Fruit fly (Drosophila melanogaster): ENCODE results near the gene pie.

The pie gene

DNA sequence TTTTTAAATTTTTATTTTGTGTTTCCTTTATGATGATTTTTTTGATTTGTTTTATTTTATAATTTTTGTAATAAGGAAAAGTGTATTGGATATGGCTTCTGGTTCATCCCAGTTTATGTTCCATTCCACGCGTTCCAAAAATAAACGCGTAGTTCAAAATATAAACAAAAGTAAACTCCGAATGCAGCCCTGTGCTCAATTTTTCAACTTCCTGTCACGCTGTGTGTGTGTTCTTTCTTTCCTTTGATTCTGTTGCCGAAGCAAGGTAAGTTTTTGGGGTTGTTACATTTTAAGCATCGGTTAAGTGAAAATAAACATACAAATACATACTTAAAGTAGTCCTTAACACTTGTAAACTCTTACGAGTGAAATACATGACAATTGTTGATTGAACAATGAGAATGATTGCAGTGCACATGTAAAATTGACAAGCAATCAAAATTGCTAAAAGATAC lies 14.4 kb downstream of the pie start, which contains the start of the genes Ip259 and RpS27A (continued):
- no peak for TF ChIP-seq CTCF (GFP tag; optimal IDR thresholded peaks at IDR 0.05)
- peak; percentile 53; the same call in 1 of the 3 replicates for TF ChIP-seq so (GFP tag; IDR thresholded peaks at IDR 0.05)
- TF ChIP-seq nau (GFP tag; optimal IDR thresholded peaks at IDR 0.05), result peak; percentile 69
- peak; percentile 65 for TF ChIP-seq her (GFP tag; optimal IDR thresholded peaks at IDR 0.05)
- no peak for TF ChIP-seq Dp (GFP tag; optimal IDR thresholded peaks at IDR 0.05)
- TF ChIP-seq CG10979 (tag; optimal IDR thresholded peaks at IDR 0.05), result peak; percentile 57
- TF ChIP-seq ase (GFP tag; IDR thresholded peaks at IDR 0.05), result peak; percentile 65; the same call in 2 of the 3 replicates
- TF ChIP-seq CG12744 (GFP tag; optimal IDR thresholded peaks at IDR 0.05), result peak; percentile 55
- TF ChIP-seq CG32772 (GFP tag; IDR thresholded peaks at IDR 0.05), result no peak; the same call in 1 of the 2 replicates
- TF ChIP-seq CG7963 (GFP tag; IDR thresholded peaks at IDR 0.05; ENCODE audit: partially characterized antibody), result no peak
- TF ChIP-seq CG4424 (GFP tag; optimal IDR thresholded peaks at IDR 0.05), result peak; percentile 70
- no peak for TF ChIP-seq CG3726 (GFP tag; IDR thresholded peaks at IDR 0.05)
- TF ChIP-seq CG3407 (GFP tag; optimal IDR thresholded peaks at IDR 0.05), result peak; percentile 70
- peak; percentile 79 for TF ChIP-seq CG13296 (GFP tag; optimal IDR thresholded peaks at IDR 0.05)
- TF ChIP-seq CG8089 (GFP tag; optimal IDR thresholded peaks at IDR 0.05), result peak; percentile 85
- no peak for TF ChIP-seq Xrp1 (GFP tag; IDR thresholded peaks at IDR 0.05)
- no peak for TF ChIP-seq CG13894 (tag; optimal IDR thresholded peaks at IDR 0.05)
- TF ChIP-seq bbx (GFP tag; IDR thresholded peaks at IDR 0.05; ENCODE audit: partially characterized antibody), result peak; percentile 34; the same call in 1 of the 2 replicates
- TF ChIP-seq hkb (optimal IDR thresholded peaks at IDR 0.05), result no peak
- TF ChIP-seq hkb (GFP tag; IDR thresholded peaks at IDR 0.05), result peak; percentile 68
- peak; percentile 54; the same call in 1 of the 2 replicates for TF ChIP-seq wdn (GFP tag; IDR thresholded peaks at IDR 0.05)
- no peak for TF ChIP-seq Blimp-1 (GFP tag; optimal IDR thresholded peaks at IDR 0.05)
- peak; percentile 46 for TF ChIP-seq CG5180 (GFP tag; optimal IDR thresholded peaks at IDR 0.05)
- TF ChIP-seq Opbp (GFP tag; IDR thresholded peaks at IDR 0.05; ENCODE audit: partially characterized antibody), result no peak; the same call in 2 of the 3 replicates
- no peak for TF ChIP-seq dmrt99B (tag; optimal IDR thresholded peaks at IDR 0.05)
- peak; percentile 6 for TF ChIP-seq Hmx (GFP tag; optimal IDR thresholded peaks at IDR 0.05)
- peak; percentile 47 for TF ChIP-seq Atf-2 (GFP tag; optimal IDR thresholded peaks at IDR 0.05)
- no peak for TF ChIP-seq cg (GFP tag; optimal IDR thresholded peaks at IDR 0.05)
- TF ChIP-seq NfI (GFP tag; optimal IDR thresholded peaks at IDR 0.05), result peak; percentile 93
- peak; percentile 37 for TF ChIP-seq Adf1 (GFP tag; IDR thresholded peaks at IDR 0.05)
- TF ChIP-seq fd102C (GFP tag; optimal IDR thresholded peaks at IDR 0.05), result peak; percentile 2
- TF ChIP-seq CrebB (tag; optimal IDR thresholded peaks at IDR 0.05), result peak; percentile 73
- TF ChIP-seq hb (GFP tag; IDR thresholded peaks at IDR 0.05; ENCODE audit: partially characterized antibody), result no peak
- TF ChIP-seq CG1233 (GFP tag; optimal IDR thresholded peaks at IDR 0.05), result peak; percentile 89
- TF ChIP-seq Sry-β (GFP tag; optimal IDR thresholded peaks at IDR 0.05), result peak; percentile 53
- no peak for TF ChIP-seq ash1 (GFP tag; optimal IDR thresholded peaks at IDR 0.05)
- peak; percentile 38; the same call in 1 of the 3 replicates for TF ChIP-seq CG2889 (GFP tag; IDR thresholded peaks at IDR 0.05)
- peak; percentile 71 for TF ChIP-seq CG14050 (GFP tag; IDR thresholded peaks at IDR 0.05)
- TF ChIP-seq CG17912 (GFP tag; optimal IDR thresholded peaks at IDR 0.05), result peak; percentile 80
- peak in 1 of 2 experiments; percentile 47 for TF ChIP-seq crp (GFP tag; optimal IDR thresholded peaks at IDR 0.05)
- TF ChIP-seq CG7786 (GFP tag; optimal IDR thresholded peaks at IDR 0.05), result peak; percentile 60
- peak; percentile 70 for TF ChIP-seq shn (GFP tag; optimal IDR thresholded peaks at IDR 0.05)
- TF ChIP-seq CG11398 (GFP tag; optimal IDR thresholded peaks at IDR 0.05), result peak; percentile 67
- TF ChIP-seq sr (GFP tag; IDR thresholded peaks at IDR 0.05), result no peak; the same call in 1 of the 3 replicates
- peak; percentile 56 for TF ChIP-seq crc (GFP tag; optimal IDR thresholded peaks at IDR 0.05)
- TF ChIP-seq sug (tag; optimal IDR thresholded peaks at IDR 0.05), result peak; percentile 75
- no peak for TF ChIP-seq vnd (GFP tag; IDR thresholded peaks at IDR 0.05; ENCODE audit: partially characterized antibody)
- TF ChIP-seq Dad (GFP tag; optimal IDR thresholded peaks at IDR 0.05), result peak; percentile 65
- peak; percentile 56 for TF ChIP-seq D19B (GFP tag; optimal IDR thresholded peaks at IDR 0.05)
- TF ChIP-seq Optix (GFP tag; IDR thresholded peaks at IDR 0.05), result peak; percentile 77; the same call in 2 of the 3 replicates
